Fruit fly (Drosophila melanogaster): ENCODE measurements around the gene TyrR.
A peak's percentile ranks its signal among the peaks of the same experiment; 100 is the strongest.

Gene TyrR

dm6 chr3R:17798211-17798737, 35.3 kb upstream of the TyrR start, which contains the start of gene CG7379 (continued):
- no peak for TF ChIP-seq Trl (optimal IDR thresholded peaks at IDR 0.05)
- TF ChIP-seq Trl (GFP tag; optimal IDR thresholded peaks at IDR 0.05): peak; percentile 80
- TF ChIP-seq CG13424 (tag; optimal IDR thresholded peaks at IDR 0.05): peak; percentile 63
- TF ChIP-seq CTCF (GFP tag; optimal IDR thresholded peaks at IDR 0.05): peak; percentile 28
- TF ChIP-seq sr (GFP tag; IDR thresholded peaks at IDR 0.05): peak; percentile 25; the same call in 1 of the 3 replicates
- TF ChIP-seq MTF-1 (GFP tag; optimal IDR thresholded peaks at IDR 0.05; ENCODE audit: borderline replicate concordance): peak; percentile 23
- TF ChIP-seq Dek (tag; optimal IDR thresholded peaks at IDR 0.05): peak; percentile 40
- peak; percentile 70 for TF ChIP-seq CG6683 (GFP tag; optimal IDR thresholded peaks at IDR 0.05)
- TF ChIP-seq CG42726 (GFP tag; IDR thresholded peaks at IDR 0.05; ENCODE audit: partially characterized antibody): no peak
- TF ChIP-seq CG5953 (GFP tag; IDR thresholded peaks at IDR 0.05): peak; percentile 67
- TF ChIP-seq unpg (GFP tag; optimal IDR thresholded peaks at IDR 0.05): peak; percentile 55
- TF ChIP-seq dati (GFP tag; IDR thresholded peaks at IDR 0.05): no peak
- peak; percentile 83 for TF ChIP-seq ttk (GFP tag; IDR thresholded peaks at IDR 0.05)
- peak; percentile 72 for TF ChIP-seq tio (GFP tag; optimal IDR thresholded peaks at IDR 0.05)
- peak; percentile 92 for TF ChIP-seq CG10543 (GFP tag; optimal IDR thresholded peaks at IDR 0.05)
- peak; percentile 62 for TF ChIP-seq CG11398 (GFP tag; optimal IDR thresholded peaks at IDR 0.05)
- peak; percentile 91 for TF ChIP-seq fu2 (GFP tag; optimal IDR thresholded peaks at IDR 0.05)
- peak; percentile 77 for TF ChIP-seq klu (GFP tag; IDR thresholded peaks at IDR 0.05)
- peak; percentile 93 for TF ChIP-seq NFAT (GFP tag; IDR thresholded peaks at IDR 0.05)
- TF ChIP-seq Abd-B (GFP tag; optimal IDR thresholded peaks at IDR 0.05): peak; percentile 72
- no peak for TF ChIP-seq TFAM (GFP tag; optimal IDR thresholded peaks at IDR 0.05)
- TF ChIP-seq bcd (GFP tag; optimal IDR thresholded peaks at IDR 0.05): peak; percentile 85
- peak; percentile 58 for TF ChIP-seq pb (GFP tag; optimal IDR thresholded peaks at IDR 0.05)
- TF ChIP-seq vvl (GFP tag; IDR thresholded peaks at IDR 0.05): peak; percentile 90
- TF ChIP-seq slp2 (GFP tag; optimal IDR thresholded peaks at IDR 0.05): peak; percentile 60
- peak; percentile 92 for TF ChIP-seq sens (GFP tag)
- peak; percentile 22 for TF ChIP-seq gfzf (GFP tag; optimal IDR thresholded peaks at IDR 0.05)
- TF ChIP-seq az2 (GFP tag; optimal IDR thresholded peaks at IDR 0.05): peak; percentile 80
- TF ChIP-seq CG8388 (GFP tag; optimal IDR thresholded peaks at IDR 0.05): peak; percentile 52
- TF ChIP-seq CG18599 (GFP tag; optimal IDR thresholded peaks at IDR 0.05): peak; percentile 92
- no peak for TF ChIP-seq Dip2 (GFP tag; IDR thresholded peaks at IDR 0.05)
- TF ChIP-seq Stat92E (GFP tag; optimal IDR thresholded peaks at IDR 0.05): no peak
- TF ChIP-seq zen (tag; optimal IDR thresholded peaks at IDR 0.05): peak; percentile 71
- TF ChIP-seq Gug (GFP tag; IDR thresholded peaks at IDR 0.05): peak; percentile 76; the same call in 3 of the 4 replicates
- TF ChIP-seq maf-S (GFP tag; optimal IDR thresholded peaks at IDR 0.05): peak; percentile 82
- TF ChIP-seq phol (tag; optimal IDR thresholded peaks at IDR 0.05): peak; percentile 81
- peak; percentile 67 for TF ChIP-seq CG12744 (GFP tag; optimal IDR thresholded peaks at IDR 0.05)
- TF ChIP-seq wdn (GFP tag; IDR thresholded peaks at IDR 0.05): peak; percentile 28; the same call in 1 of the 2 replicates
- TF ChIP-seq CG15479 (GFP tag; optimal IDR thresholded peaks at IDR 0.05): peak; percentile 6
- peak; percentile 78 for TF ChIP-seq tgo (GFP tag; IDR thresholded peaks at IDR 0.05)
- peak; percentile 79 for TF ChIP-seq CG18619 (GFP tag; optimal IDR thresholded peaks at IDR 0.05)
- TF ChIP-seq CG2129 (GFP tag; IDR thresholded peaks at IDR 0.05; ENCODE audit: partially characterized antibody): no peak
- TF ChIP-seq lab (GFP tag; optimal IDR thresholded peaks at IDR 0.05): peak; percentile 94
- peak; percentile 75 for TF ChIP-seq Atf6 (GFP tag; IDR thresholded peaks at IDR 0.05)
- TF ChIP-seq seq (GFP tag; IDR thresholded peaks at IDR 0.05): peak; percentile 68
- peak; percentile 89 for TF ChIP-seq CG12155 (GFP tag; optimal IDR thresholded peaks at IDR 0.05)
- peak; percentile 92 for TF ChIP-seq lbe (GFP tag; optimal IDR thresholded peaks at IDR 0.05)
- peak; percentile 85 for TF ChIP-seq CG15514 (GFP tag; optimal IDR thresholded peaks at IDR 0.05)
- TF ChIP-seq CG31224 (GFP tag; IDR thresholded peaks at IDR 0.05): peak; percentile 67
- TF ChIP-seq Hr78 (GFP tag; optimal IDR thresholded peaks at IDR 0.05): no peak

All from whole organism, embryonic.